Fruit fly (Drosophila melanogaster): ENCODE measurements around the gene mus304.

mus304 gene

dm6 chr3L:18148418-18148973, 38.9 kb downstream of the mus304 start, which contains the start of gene CG7330 (continued):
- TF ChIP-seq zen (tag; optimal IDR thresholded peaks at IDR 0.05), result peak; percentile 69
- TF ChIP-seq croc (GFP tag; conservative IDR thresholded peaks at IDR 0.05), result peak; percentile 81
- TF ChIP-seq CG8290 (GFP tag; optimal IDR thresholded peaks at IDR 0.05), result peak; percentile 18
- TF ChIP-seq CG8290 (tag; optimal IDR thresholded peaks at IDR 0.05), result peak in 1 of 2 experiments; percentile 53
- peak; percentile 81 for TF ChIP-seq CrebB (tag; optimal IDR thresholded peaks at IDR 0.05)
- no peak for TF ChIP-seq tx (GFP tag; optimal IDR thresholded peaks at IDR 0.05)
- peak; percentile 48 for TF ChIP-seq Pdp1 (GFP tag; optimal IDR thresholded peaks at IDR 0.05)
- TF ChIP-seq repo (GFP tag; optimal IDR thresholded peaks at IDR 0.05), result no peak
- TF ChIP-seq unc-4 (GFP tag; IDR thresholded peaks at IDR 0.05; ENCODE audit: partially characterized antibody), result no peak
- TF ChIP-seq oc (tag; optimal IDR thresholded peaks at IDR 0.05), result peak; percentile 87
- no peak for TF ChIP-seq disco-r (GFP tag; optimal IDR thresholded peaks at IDR 0.05)
- TF ChIP-seq mirr (GFP tag; optimal IDR thresholded peaks at IDR 0.05), result peak; percentile 43
- TF ChIP-seq CG10267 (tag; optimal IDR thresholded peaks at IDR 0.05), result peak; percentile 83
- TF ChIP-seq ewg (GFP tag; optimal IDR thresholded peaks at IDR 0.05), result peak; percentile 88
- peak; percentile 76 for TF ChIP-seq D19B (GFP tag; optimal IDR thresholded peaks at IDR 0.05)
- TF ChIP-seq Sox100B (GFP tag; optimal IDR thresholded peaks at IDR 0.05), result peak; percentile 98
- peak; percentile 93 for TF ChIP-seq fd3F (GFP tag; optimal IDR thresholded peaks at IDR 0.05)
- peak; percentile 89 for TF ChIP-seq Med (GFP tag)
- TF ChIP-seq chif (GFP tag; optimal IDR thresholded peaks at IDR 0.05), result peak; percentile 46 to 49
- 0 out of 2 replicates have a peak, but pooled peaks have one; percentile 24 for TF ChIP-seq Poxn (GFP tag; IDR thresholded peaks at IDR 0.05)
- TF ChIP-seq CG1024 (GFP tag; IDR thresholded peaks at IDR 0.05), result peak; percentile 64
- TF ChIP-seq run (tag; optimal IDR thresholded peaks at IDR 0.05), result peak; percentile 95
- TF ChIP-seq CG7963 (GFP tag; IDR thresholded peaks at IDR 0.05; ENCODE audit: partially characterized antibody), result no peak
- peak; percentile 42 for TF ChIP-seq fu2 (GFP tag; optimal IDR thresholded peaks at IDR 0.05)
- TF ChIP-seq MBD-R2 (GFP tag; IDR thresholded peaks at IDR 0.05), result peak; percentile 46; the same call in 1 of the 2 replicates
- TF ChIP-seq CG13296 (GFP tag; optimal IDR thresholded peaks at IDR 0.05), result peak; percentile 96
- no peak for TF ChIP-seq sc (optimal IDR thresholded peaks at IDR 0.05)
- peak; percentile 79 for TF ChIP-seq sc (GFP tag; optimal IDR thresholded peaks at IDR 0.05)
- no peak for TF ChIP-seq crc (GFP tag; optimal IDR thresholded peaks at IDR 0.05)
- TF ChIP-seq sens-2 (GFP tag; IDR thresholded peaks at IDR 0.05), result peak; percentile 24; the same call in 1 of the 2 replicates
- TF ChIP-seq CG2678 (tag; optimal IDR thresholded peaks at IDR 0.05), result peak; percentile 97
- no peak for TF ChIP-seq CG17912 (GFP tag; optimal IDR thresholded peaks at IDR 0.05)
- TF ChIP-seq HLH4C (GFP tag; IDR thresholded peaks at IDR 0.05; ENCODE audit: partially characterized antibody), result no peak
- TF ChIP-seq CG6689 (GFP tag; IDR thresholded peaks at IDR 0.05), result peak; percentile 92
- TF ChIP-seq grn (GFP tag; optimal IDR thresholded peaks at IDR 0.05), result no peak
- peak; percentile 78 for TF ChIP-seq CG5245 (GFP tag; optimal IDR thresholded peaks at IDR 0.05)
- TF ChIP-seq gem (tag; optimal IDR thresholded peaks at IDR 0.05), result peak; percentile 97
- peak; percentile 81; the same call in 1 of the 2 replicates for TF ChIP-seq ssp (GFP tag; IDR thresholded peaks at IDR 0.05)
- TF ChIP-seq CG15696 (tag; optimal IDR thresholded peaks at IDR 0.05), result peak; percentile 54
- TF ChIP-seq zfh1 (GFP tag; IDR thresholded peaks at IDR 0.05), result peak; percentile 57; the same call in 2 of the 3 replicates
- no peak for TF ChIP-seq Lpt (GFP tag; optimal IDR thresholded peaks at IDR 0.05)
- peak; percentile 89 for TF ChIP-seq CG5180 (GFP tag; optimal IDR thresholded peaks at IDR 0.05)
- TF ChIP-seq Dek (tag; optimal IDR thresholded peaks at IDR 0.05), result peak; percentile 91
- TF ChIP-seq CG12071 (GFP tag; optimal IDR thresholded peaks at IDR 0.05), result peak; percentile 79
- TF ChIP-seq Hr78 (GFP tag; optimal IDR thresholded peaks at IDR 0.05), result peak in 1 of 2 experiments; percentile 82
- TF ChIP-seq CG16779 (GFP tag; IDR thresholded peaks at IDR 0.05), result no peak
- TF ChIP-seq CG17328 (GFP tag; IDR thresholded peaks at IDR 0.05), result peak; percentile 72
- peak; percentile 45 for TF ChIP-seq CG4617 (GFP tag; optimal IDR thresholded peaks at IDR 0.05; ENCODE audit: borderline replicate concordance)
- peak; percentile 97 for TF ChIP-seq CG7556 (GFP tag; optimal IDR thresholded peaks at IDR 0.05)
- TF ChIP-seq rib (GFP tag; IDR thresholded peaks at IDR 0.05), result no peak; the same call in 1 of the 2 replicates
